Fruit fly (Drosophila melanogaster) whole organism, embryonic: ENCODE data around the gene CG14598.
A peak's percentile ranks its signal among the peaks of the same experiment; 100 is the strongest.

Experiments used
- ATbp ChIP-seq: fragments of 200-800 bp; sonication (Bioruptor generic); optimal IDR thresholded peaks from 2 replicates; lab custom pipeline; 2017; ENCODE audit warnings: missing biosample characterization, mild to moderate bottlenecking, missing genetic modification characterization, missing genetic modification reagents
- Antp ChIP-seq: fragments of 200-800 bp; sonication (Bioruptor generic); optimal IDR thresholded peaks from 3 replicates; lab custom pipeline; 2016; ENCODE audit warnings: missing biosample characterization, missing genetic modification characterization
- Bgb ChIP-seq: fragments of 200-800 bp; sonication (Bioruptor generic); IDR thresholded peaks from 2 replicates; pipeline ENCODE4 v1.3.6; 2022; ENCODE audit warnings: missing biosample characterization, missing genetic modification characterization; ENCODE audit not compliant: partially characterized antibody
- Blimp-1 ChIP-seq: fragments of 200-800 bp; sonication (Bioruptor generic); optimal IDR thresholded peaks from 3 replicates; lab custom pipeline; 2018; ENCODE audit warnings: missing biosample characterization, missing genetic modification characterization, mild to moderate bottlenecking, moderate library complexity, missing genetic modification reagents
- CG1233 ChIP-seq: fragments of 200-800 bp; sonication (Bioruptor generic); optimal IDR thresholded peaks from 4 replicates; lab custom pipeline; 2018; ENCODE audit warnings: missing biosample characterization, mild to moderate bottlenecking, missing genetic modification characterization
- CG12659 ChIP-seq: fragments of 200-800 bp; sonication (Bioruptor generic); optimal IDR thresholded peaks from 3 replicates; lab custom pipeline; 2017; ENCODE audit warnings: mild to moderate bottlenecking, missing biosample characterization, missing genetic modification reagents, missing genetic modification characterization
- CG13287 ChIP-seq: fragments of 200-800 bp; sonication (Bioruptor generic); IDR thresholded peaks from 2 replicates; pipeline ENCODE4 v1.3.6; 2022; ENCODE audit warnings: missing biosample characterization, missing genetic modification characterization; ENCODE audit not compliant: partially characterized antibody
- CG14441 ChIP-seq: fragments of 200-800 bp; sonication (Bioruptor generic); IDR thresholded peaks from 2 replicates; pipeline ENCODE4 v1.3.6; 2022; ENCODE audit warnings: missing biosample characterization, missing genetic modification characterization
- CG15011 ChIP-seq: fragments of 200-800 bp; sonication (Bioruptor generic); optimal IDR thresholded peaks from 3 replicates; lab custom pipeline; 2018; ENCODE audit warnings: missing biosample characterization, mild to moderate bottlenecking, missing genetic modification characterization
- CG17385 ChIP-seq: fragments of 200-800 bp; sonication (Bioruptor generic); optimal IDR thresholded peaks from 3 replicates; lab custom pipeline; 2018; ENCODE audit warnings: missing biosample characterization, mild to moderate bottlenecking, missing genetic modification characterization
- CG17802 ChIP-seq: fragments of 200-800 bp; sonication (Bioruptor generic); optimal IDR thresholded peaks from 2 replicates; lab custom pipeline; 2018; ENCODE audit warnings: missing biosample characterization, mild to moderate bottlenecking, missing genetic modification characterization, moderate library complexity
- CG18262 ChIP-seq: fragments of 200-800 bp; optimal IDR thresholded peaks from 3 replicates; lab custom pipeline; 2019; ENCODE audit warnings: missing biosample characterization, mild to moderate bottlenecking, missing genetic modification characterization, moderate library complexity
- CG2116 ChIP-seq: fragments of 200-800 bp; sonication (Bioruptor generic); optimal IDR thresholded peaks from 3 replicates; lab custom pipeline; 2018; ENCODE audit warnings: missing biosample characterization, mild to moderate bottlenecking, missing genetic modification characterization
- CG2889 ChIP-seq: fragments of 200-800 bp; sonication (Bioruptor generic); IDR thresholded peaks from 3 replicates; pipeline ENCODE4 v1.3.6; 2022; ENCODE audit warnings: missing biosample characterization, missing genetic modification characterization
- CG32532 ChIP-seq: fragments of 200-800 bp; sonication (Bioruptor generic); IDR thresholded peaks from 2 replicates; pipeline ENCODE4 v1.3.6; 2022; ENCODE audit warnings: missing biosample characterization, missing genetic modification characterization
- CG3281 ChIP-seq: fragments of 200-800 bp; sonication (Bioruptor generic); optimal IDR thresholded peaks from 3 replicates; lab custom pipeline; 2017; ENCODE audit warnings: missing biosample characterization, mild to moderate bottlenecking, missing genetic modification characterization
- CG3838 ChIP-seq: fragments of 200-800 bp; sonication (Bioruptor generic); optimal IDR thresholded peaks from 3 replicates; lab custom pipeline; 2016; ENCODE audit warnings: missing biosample characterization, missing genetic modification characterization
- CG4820 ChIP-seq: fragments of 200-800 bp; sonication (Bioruptor generic); optimal IDR thresholded peaks from 3 replicates; lab custom pipeline; 2016; ENCODE audit warnings: missing biosample characterization, missing genetic modification characterization
- CG7271 ChIP-seq: fragments of 200-800 bp; sonication (Bioruptor generic); optimal IDR thresholded peaks from 2 replicates; lab custom pipeline; 2018; ENCODE audit warnings: missing biosample characterization, mild to moderate bottlenecking, missing genetic modification characterization, moderate library complexity
- CG9215 ChIP-seq: fragments of 200-800 bp; sonication (Bioruptor generic); IDR thresholded peaks from 2 replicates; pipeline ENCODE4 v1.3.6; 2022; ENCODE audit warnings: missing biosample characterization, missing genetic modification characterization
- CG9609 ChIP-seq: fragments of 200-800 bp; sonication (Bioruptor generic); optimal IDR thresholded peaks from 3 replicates; lab custom pipeline; 2016; ENCODE audit warnings: missing biosample characterization, missing genetic modification characterization
- CrebB ChIP-seq: fragments of 200-800 bp; sonication (Bioruptor generic); optimal IDR thresholded peaks from 3 replicates; lab custom pipeline; 2018; ENCODE audit warnings: missing biosample characterization, mild to moderate bottlenecking, missing genetic modification characterization
- Dbx ChIP-seq: fragments of 200-800 bp; sonication (Bioruptor generic); IDR thresholded peaks from 3 replicates; pipeline ENCODE4 v1.3.6; 2022; ENCODE audit warnings: missing biosample characterization, missing genetic modification characterization
- Deaf1 ChIP-seq: fragments of 200-800 bp; optimal IDR thresholded peaks from 3 replicates; lab custom pipeline; 2019; ENCODE audit warnings: missing biosample characterization, mild to moderate bottlenecking, missing genetic modification characterization, moderate library complexity
- Lpt ChIP-seq: fragments of >200 bp; optimal IDR thresholded peaks from 2 replicates; lab custom pipeline; 2018; ENCODE audit warnings: missing biosample characterization, missing genetic modification characterization
- MBD-R2 ChIP-seq: fragments of 200-800 bp; sonication (Bioruptor generic); IDR thresholded peaks from 2 replicates; pipeline ENCODE4 v1.3.6; 2022; ENCODE audit warnings: missing biosample characterization, missing genetic modification characterization
- Med ChIP-seq: fragments of 200-800 bp; sonication (Bioruptor generic); peaks from one replicate; lab custom pipeline; 2016; ENCODE audit warnings: missing biosample characterization, missing genetic modification characterization, mild to moderate bottlenecking, inconsistent platforms, moderate library complexity
- Rfx ChIP-seq: fragments of 200-800 bp; sonication (Bioruptor generic); IDR thresholded peaks from 2 replicates; pipeline ENCODE4 v1.3.6; 2022; ENCODE audit warnings: missing biosample characterization, missing genetic modification characterization
- Sry-β ChIP-seq: fragments of 200-800 bp; sonication (Bioruptor generic); optimal IDR thresholded peaks from 2 replicates; lab custom pipeline; 2018; ENCODE audit warnings: missing biosample characterization, mild to moderate bottlenecking, missing genetic modification characterization, moderate library complexity
- Stat92E ChIP-seq, 3 experiments: fragments of >200 bp in 2 of 3; fragments of 200-800 bp in 1 of 3; sonication (Bioruptor generic) in 1 of 3; optimal IDR thresholded peaks; 2 replicates each; lab custom pipeline; 2017 to 2019; ENCODE audit warnings: missing biosample characterization in 3 of 3, missing genetic modification characterization in 3 of 3, mild to moderate bottlenecking in 1 of 3, moderate library complexity in 1 of 3
- Vsx1 ChIP-seq: fragments of 200-800 bp; sonication (Bioruptor generic); optimal IDR thresholded peaks from 2 replicates; lab custom pipeline; 2017; ENCODE audit warnings: missing biosample characterization, mild to moderate bottlenecking, missing genetic modification characterization, missing genetic modification reagents
- bigmax ChIP-seq: fragments of 200-800 bp; sonication (Bioruptor generic); optimal IDR thresholded peaks from 2 replicates; lab custom pipeline; 2018; ENCODE audit warnings: missing biosample characterization, mild to moderate bottlenecking, missing genetic modification characterization
- chinmo ChIP-seq: fragments of 200-800 bp; sonication (Bioruptor generic); IDR thresholded peaks from 4 replicates; pipeline ENCODE4 v1.3.6; 2022; ENCODE audit warnings: missing biosample characterization, missing genetic modification characterization; ENCODE audit not compliant: partially characterized antibody
- crp ChIP-seq, 2 experiments: fragments of 200-800 bp; sonication (Bioruptor generic); optimal IDR thresholded peaks; 2 replicates in 1 of 2; 3 replicates in 1 of 2; lab custom pipeline; 2017; ENCODE audit warnings: missing biosample characterization in 2 of 2, missing genetic modification characterization in 2 of 2, mild to moderate bottlenecking in 1 of 2, moderate library complexity in 1 of 2
- exex ChIP-seq: fragments of 200-800 bp; sonication (Bioruptor generic); optimal IDR thresholded peaks from 4 replicates; lab custom pipeline; 2018; ENCODE audit warnings: missing biosample characterization, mild to moderate bottlenecking, missing genetic modification characterization, moderate library complexity
- gce ChIP-seq: fragments of 200-800 bp; sonication (Bioruptor generic); IDR thresholded peaks from 3 replicates; pipeline ENCODE4 v1.3.6; 2022; ENCODE audit warnings: missing biosample characterization, missing genetic modification characterization
- h ChIP-seq: fragments of >200 bp; optimal IDR thresholded peaks from 2 replicates; lab custom pipeline; 2017
- insv ChIP-seq, 2 experiments: fragments of 200-800 bp; sonication (Bioruptor generic); optimal IDR thresholded peaks; 3 replicates each; lab custom pipeline; 2016 to 2018; ENCODE audit warnings: missing biosample characterization in 2 of 2, missing genetic modification characterization in 2 of 2
- ken ChIP-seq: fragments of 200-800 bp; sonication (Bioruptor generic); IDR thresholded peaks from 3 replicates; pipeline ENCODE4 v1.3.6; 2022; ENCODE audit warnings: missing biosample characterization, missing genetic modification characterization
- lab ChIP-seq: fragments of 200-800 bp; sonication (Bioruptor generic); optimal IDR thresholded peaks from 3 replicates; lab custom pipeline; 2017; ENCODE audit warnings: missing biosample characterization, missing genetic modification characterization, mild to moderate bottlenecking, moderate library complexity, missing genetic modification reagents
- mirr ChIP-seq: fragments of 200-800 bp; sonication (Bioruptor generic); optimal IDR thresholded peaks from 3 replicates; lab custom pipeline; 2018; ENCODE audit warnings: missing biosample characterization, mild to moderate bottlenecking, missing genetic modification characterization
- nau ChIP-seq: fragments of 200-800 bp; sonication (Bioruptor generic); optimal IDR thresholded peaks from 3 replicates; lab custom pipeline; 2017; ENCODE audit warnings: missing biosample characterization, mild to moderate bottlenecking, missing genetic modification characterization, missing genetic modification reagents
- nerfin-2 ChIP-seq: fragments of 200-800 bp; sonication (Bioruptor generic); IDR thresholded peaks from 2 replicates; pipeline ENCODE4 v1.3.6; 2022; ENCODE audit warnings: missing biosample characterization, missing genetic modification characterization; ENCODE audit not compliant: partially characterized antibody
- pho ChIP-seq: fragments of 200-800 bp; sonication (Bioruptor generic); optimal IDR thresholded peaks from 2 replicates; lab custom pipeline; 2016; ENCODE audit warnings: missing biosample characterization, missing genetic modification characterization
- ranshi ChIP-seq: fragments of 200-800 bp; sonication (Bioruptor generic); IDR thresholded peaks from 2 replicates; pipeline ENCODE4 v1.3.6; 2022; ENCODE audit warnings: missing biosample characterization, missing genetic modification characterization
- repo ChIP-seq: fragments of 200-800 bp; sonication (Bioruptor generic); optimal IDR thresholded peaks from 2 replicates; lab custom pipeline; 2016; ENCODE audit warnings: missing biosample characterization, missing genetic modification characterization
- sd ChIP-seq: fragments of 200-800 bp; sonication (Bioruptor generic); optimal IDR thresholded peaks from 3 replicates; lab custom pipeline; 2018; ENCODE audit warnings: missing biosample characterization, mild to moderate bottlenecking, missing genetic modification characterization, moderate library complexity
- sna ChIP-seq: fragments of 200-800 bp; sonication (Bioruptor generic); IDR thresholded peaks from 2 replicates; pipeline ENCODE4 v1.3.6; 2022; ENCODE audit warnings: missing biosample characterization, missing genetic modification characterization; ENCODE audit not compliant: partially characterized antibody
- sug ChIP-seq: fragments of 200-800 bp; optimal IDR thresholded peaks from 2 replicates; lab custom pipeline; 2019; ENCODE audit warnings: missing biosample characterization, mild to moderate bottlenecking, missing genetic modification characterization, moderate library complexity
- usp ChIP-seq: fragments of >200 bp; optimal IDR thresholded peaks from 2 replicates; lab custom pipeline; 2017; ENCODE audit warnings: missing biosample characterization, missing genetic modification characterization

CG14598 gene

DNA sequence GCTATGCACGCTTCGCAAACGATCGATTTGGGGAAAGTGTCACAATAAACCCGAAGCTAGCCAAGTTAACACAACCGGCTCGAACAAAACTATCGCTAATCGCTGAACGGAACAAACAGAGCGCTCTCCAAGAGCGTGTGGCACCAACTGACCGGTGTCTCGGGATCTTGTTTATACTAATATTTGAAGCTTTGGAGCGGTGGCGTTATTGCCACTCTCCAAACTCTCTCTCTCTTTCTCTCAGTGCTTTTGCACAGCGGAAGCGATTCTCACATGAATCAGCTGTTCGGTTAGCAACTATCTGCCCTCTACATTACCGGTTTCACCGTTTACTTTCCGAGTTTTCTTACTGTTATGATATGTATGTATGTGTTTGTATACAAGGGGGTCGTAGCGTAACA is 51.9 kb downstream of the CG14598 start (continued):
- TF ChIP-seq Blimp-1 (GFP tag; lab: Kevin White, UChicago), result peak; percentile 87
- TF ChIP-seq CrebB, result peak; percentile 7
- peak; percentile 67; the same call in 1 of the 2 replicates for TF ChIP-seq CG32532
- no peak for TF ChIP-seq Antp (GFP tag; lab: Kevin White, UChicago)
- peak; percentile 29; the same call in 1 of the 2 replicates for TF ChIP-seq Rfx (GFP tag; lab: Robert Waterston, UW)
- TF ChIP-seq CG18262 (tag; lab: Kevin White, UChicago), result no peak
- no peak for TF ChIP-seq CG1233 (GFP tag; lab: Kevin White, UChicago)
- TF ChIP-seq sna (GFP tag; lab: Robert Waterston, UW), result no peak
- TF ChIP-seq Vsx1 (GFP tag; lab: Kevin White, UChicago), result no peak
- TF ChIP-seq bigmax, result no peak
- peak; percentile 1 for TF ChIP-seq sd (tag; lab: Kevin White, UChicago)
- no peak for TF ChIP-seq MBD-R2 (GFP tag; lab: Robert Waterston, UW)
- TF ChIP-seq CG3838 (GFP tag; lab: Kevin White, UChicago), result no peak
- peak; percentile 75 for TF ChIP-seq Med
- no peak for TF ChIP-seq CG9215
- no peak for TF ChIP-seq CG2116
- peak in 1 of 2 experiments; percentile 72 for TF ChIP-seq crp (GFP tag; optimal IDR thresholded peaks at IDR 0.05; lab: Kevin White, UChicago)
- peak; percentile 74 for TF ChIP-seq sug
- TF ChIP-seq pho (GFP tag; lab: Kevin White, UChicago), result no peak
- TF ChIP-seq CG13287, result peak; percentile 49; the same call in 1 of the 2 replicates
- TF ChIP-seq h (lab: Kevin White, UChicago), result no peak
- TF ChIP-seq nerfin-2 (GFP tag; lab: Robert Waterston, UW), result no peak
- no peak for TF ChIP-seq CG3281 (GFP tag; lab: Kevin White, UChicago)
- peak; percentile 74 for TF ChIP-seq Deaf1 (tag; lab: Kevin White, UChicago)
- TF ChIP-seq ranshi (GFP tag; lab: Robert Waterston, UW), result peak; percentile 13; the same call in 1 of the 2 replicates
- TF ChIP-seq exex (tag; lab: Kevin White, UChicago), result peak; percentile 6
- TF ChIP-seq nau (GFP tag; lab: Kevin White, UChicago), result no peak
- no peak for TF ChIP-seq CG4820
- TF ChIP-seq Dbx (GFP tag; lab: Robert Waterston, UW), result peak; percentile 52; the same call in 2 of the 3 replicates
- TF ChIP-seq CG2889, result no peak
- no peak for TF ChIP-seq gce
- no peak for TF ChIP-seq insv (GFP tag; optimal IDR thresholded peaks at IDR 0.05; lab: Kevin White, UChicago)
- no peak for TF ChIP-seq Sry-β
- no peak for TF ChIP-seq CG9609
- peak; percentile 91; the same call in 3 of the 4 replicates for TF ChIP-seq chinmo
- TF ChIP-seq Stat92E (GFP tag; optimal IDR thresholded peaks at IDR 0.05; lab: Kevin White, UChicago), result no peak
- no peak for TF ChIP-seq ATbp (GFP tag; lab: Kevin White, UChicago)
- peak; percentile 28 for TF ChIP-seq lab
- TF ChIP-seq Lpt (GFP tag; lab: Kevin White, UChicago), result no peak
- TF ChIP-seq CG14441 (GFP tag; lab: Robert Waterston, UW), result no peak
- TF ChIP-seq CG7271 (tag; lab: Kevin White, UChicago), result no peak
- TF ChIP-seq mirr (GFP tag; lab: Kevin White, UChicago), result peak; percentile 87
- no peak for TF ChIP-seq ken
- TF ChIP-seq CG15011 (GFP tag; lab: Kevin White, UChicago), result no peak
- TF ChIP-seq CG17802 (tag; lab: Kevin White, UChicago), result no peak
- no peak for TF ChIP-seq repo
- peak; percentile 63; the same call in 1 of the 2 replicates for TF ChIP-seq Bgb (GFP tag; lab: Robert Waterston, UW)
- TF ChIP-seq CG17385 (GFP tag; lab: Kevin White, UChicago), result peak; percentile 12
- TF ChIP-seq usp (GFP tag; lab: Kevin White, UChicago), result no peak
- TF ChIP-seq CG12659 (GFP tag; lab: Kevin White, UChicago), result no peak
